ENCODE assay signal across 1 fruit fly cellular context in genomic region chr3L:21196563-21196962, dm6.
TF ChIP-seq lines count a peak whose summit lies in the region.

Targ3 (plus strand) TSS chr3L:21196831.
park (minus strand) TSS chr3L:21196853.

TF ChIP-seq in whole organism, embryonic, 481 proteins besides CTCF, POLR2A, EP300 and RAD21 (continued from another document):
- TF ChIP-seq slp2 (GFP tag; optimal IDR thresholded peaks at IDR 0.05; lab: Kevin White, UChicago) (no peak), Gsc (GFP tag; IDR thresholded peaks at IDR 0.05; lab: Robert Waterston, UW) (no peak), CG9932 (GFP tag; IDR thresholded peaks at IDR 0.05; lab: Robert Waterston, UW) (peak; percentile 29; the same call in 1 of the 2 replicates), Tbp (GFP tag; optimal IDR thresholded peaks at IDR 0.05; lab: Kevin White, UChicago) (no peak), D (optimal IDR thresholded peaks at IDR 0.05; lab: Kevin White, UChicago) (no peak), D (GFP tag; optimal IDR thresholded peaks at IDR 0.05; lab: Kevin White, UChicago) (no peak), H15 (GFP tag; IDR thresholded peaks at IDR 0.05; lab: Robert Waterston, UW) (no peak), Dad (GFP tag; optimal IDR thresholded peaks at IDR 0.05; lab: Kevin White, UChicago) (peak; percentile 1), CG9817 (tag; optimal IDR thresholded peaks at IDR 0.05; lab: Kevin White, UChicago) (no peak), CG4820 (GFP tag; optimal IDR thresholded peaks at IDR 0.05; lab: Kevin White, UChicago) (no peak), CG7556 (GFP tag; optimal IDR thresholded peaks at IDR 0.05; lab: Kevin White, UChicago) (no peak), sr (GFP tag; IDR thresholded peaks at IDR 0.05; lab: Robert Waterston, UW) (no peak), CG10267 (tag; optimal IDR thresholded peaks at IDR 0.05; lab: Kevin White, UChicago) (peak; percentile 31), E2f2 (GFP tag; IDR thresholded peaks at IDR 0.05; lab: Robert Waterston, UW) (peak; percentile 90), ci (GFP tag; IDR thresholded peaks at IDR 0.05; lab: Robert Waterston, UW) (peak; percentile 64; the same call in 1 of the 3 replicates), dpn (GFP tag; optimal IDR thresholded peaks at IDR 0.05; lab: Kevin White, UChicago) (peak; percentile 33 to 50), CG1233 (GFP tag; optimal IDR thresholded peaks at IDR 0.05; lab: Kevin White, UChicago) (no peak), MTF-1 (GFP tag; optimal IDR thresholded peaks at IDR 0.05; lab: Kevin White, UChicago; ENCODE audit: borderline replicate concordance) (no peak), Mad (GFP tag; optimal IDR thresholded peaks at IDR 0.05; lab: Kevin White, UChicago) (peak; percentile 47), B-H2 (GFP tag; optimal IDR thresholded peaks at IDR 0.05; lab: Kevin White, UChicago) (peak; percentile 8), Nf-YA (GFP tag; IDR thresholded peaks at IDR 0.05; lab: Robert Waterston, UW) (no peak), chn (GFP tag; optimal IDR thresholded peaks at IDR 0.05; lab: Kevin White, UChicago) (no peak), CG12769 (tag; optimal IDR thresholded peaks at IDR 0.05; lab: Kevin White, UChicago) (peak; percentile 57), insv (GFP tag; optimal IDR thresholded peaks at IDR 0.05; lab: Kevin White, UChicago) (no peak), CG8281 (tag; optimal IDR thresholded peaks at IDR 0.05; lab: Kevin White, UChicago) (no peak), CG17912 (GFP tag; optimal IDR thresholded peaks at IDR 0.05; lab: Kevin White, UChicago) (no peak), CG1792 (GFP tag; optimal IDR thresholded peaks at IDR 0.05; lab: Kevin White, UChicago) (no peak), pnt (GFP tag; optimal IDR thresholded peaks at IDR 0.05; lab: Kevin White, UChicago) (no peak), C15 (GFP tag; IDR thresholded peaks at IDR 0.05; lab: Robert Waterston, UW) (no peak), CG3407 (GFP tag; optimal IDR thresholded peaks at IDR 0.05; lab: Kevin White, UChicago) (no peak), exex (tag; optimal IDR thresholded peaks at IDR 0.05; lab: Kevin White, UChicago) (no peak), hkb (optimal IDR thresholded peaks at IDR 0.05; lab: Kevin White, UChicago) (peak; percentile 37), hkb (GFP tag; IDR thresholded peaks at IDR 0.05; lab: Robert Waterston, UW) (no peak), Xrp1 (GFP tag; IDR thresholded peaks at IDR 0.05; lab: Robert Waterston, UW) (no peak), sima (GFP tag; optimal IDR thresholded peaks at IDR 0.05; lab: Kevin White, UChicago) (no peak), CG14050 (GFP tag; IDR thresholded peaks at IDR 0.05; lab: Robert Waterston, UW) (no peak), abd-A (tag; optimal IDR thresholded peaks at IDR 0.05; lab: Kevin White, UChicago) (peak; percentile 4), pb (GFP tag; optimal IDR thresholded peaks at IDR 0.05; lab: Kevin White, UChicago) (no peak), CG18476 (GFP tag; optimal IDR thresholded peaks at IDR 0.05; lab: Kevin White, UChicago) (no peak), Sin3A (optimal IDR thresholded peaks at IDR 0.05; lab: Kevin White, UChicago) (peak; percentile 42), grn (GFP tag; optimal IDR thresholded peaks at IDR 0.05; lab: Kevin White, UChicago) (peak; percentile 31), hb (GFP tag; IDR thresholded peaks at IDR 0.05; lab: Robert Waterston, UW; ENCODE audit: partially characterized antibody) (no peak), CG7928 (GFP tag; optimal IDR thresholded peaks at IDR 0.05; lab: Kevin White, UChicago) (no peak), Meics (GFP tag; optimal IDR thresholded peaks at IDR 0.05; lab: Kevin White, UChicago) (peak; percentile 7), shn (GFP tag; optimal IDR thresholded peaks at IDR 0.05; lab: Kevin White, UChicago) (peak; percentile 39), Sox102F (GFP tag; optimal IDR thresholded peaks at IDR 0.05; lab: Kevin White, UChicago) (no peak), Abd-B (GFP tag; optimal IDR thresholded peaks at IDR 0.05; lab: Kevin White, UChicago) (no peak), hbn (GFP tag; IDR thresholded peaks at IDR 0.05; lab: Robert Waterston, UW; ENCODE audit: partially characterized antibody) (no peak), zen (tag; optimal IDR thresholded peaks at IDR 0.05; lab: Kevin White, UChicago) (no peak), CG16779 (GFP tag; IDR thresholded peaks at IDR 0.05; lab: Robert Waterston, UW) (no peak), yki (optimal IDR thresholded peaks at IDR 0.05; lab: Kevin White, UChicago) (no peak), Myb (GFP tag; optimal IDR thresholded peaks at IDR 0.05; lab: Kevin White, UChicago) (peak; percentile 49), lola (GFP tag; optimal IDR thresholded peaks at IDR 0.05; lab: Kevin White, UChicago) (no peak), unpg (GFP tag; optimal IDR thresholded peaks at IDR 0.05; lab: Kevin White, UChicago) (peak; percentile 9), CG11085 (GFP tag; IDR thresholded peaks at IDR 0.05; lab: Robert Waterston, UW) (no peak), ham (GFP tag; IDR thresholded peaks at IDR 0.05; lab: Robert Waterston, UW) (no peak), CG31224 (GFP tag; IDR thresholded peaks at IDR 0.05; lab: Robert Waterston, UW) (no peak), CG1647 (GFP tag; optimal IDR thresholded peaks at IDR 0.05; lab: Kevin White, UChicago) (no peak), sc (optimal IDR thresholded peaks at IDR 0.05; lab: Kevin White, UChicago) (no peak), sc (GFP tag; optimal IDR thresholded peaks at IDR 0.05; lab: Kevin White, UChicago) (no peak), CG15073 (GFP tag; optimal IDR thresholded peaks at IDR 0.05; lab: Kevin White, UChicago) (no peak), CG13894 (tag; optimal IDR thresholded peaks at IDR 0.05; lab: Kevin White, UChicago) (no peak), ind (GFP tag; optimal IDR thresholded peaks at IDR 0.05; lab: Kevin White, UChicago) (no peak), CG4328 (GFP tag; optimal IDR thresholded peaks at IDR 0.05; lab: Kevin White, UChicago) (no peak), CG11247 (GFP tag; IDR thresholded peaks at IDR 0.05; lab: Robert Waterston, UW) (no peak), CG8944 (GFP tag; optimal IDR thresholded peaks at IDR 0.05; lab: Kevin White, UChicago) (no peak), CG2875 (GFP tag; optimal IDR thresholded peaks at IDR 0.05; lab: Kevin White, UChicago) (no peak), Hand (GFP tag; optimal IDR thresholded peaks at IDR 0.05; lab: Kevin White, UChicago) (no peak), ranshi (GFP tag; IDR thresholded peaks at IDR 0.05; lab: Robert Waterston, UW) (no peak), CG7987 (GFP tag; optimal IDR thresholded peaks at IDR 0.05; lab: Kevin White, UChicago) (peak; percentile 47), H2.0 (GFP tag; IDR thresholded peaks at IDR 0.05; lab: Robert Waterston, UW) (0 out of 2 replicates have a peak, but pooled peaks have one; percentile 24), Dbx (GFP tag; IDR thresholded peaks at IDR 0.05; lab: Robert Waterston, UW) (0 out of 3 replicates have a peak, but pooled peaks have one; percentile 40), usp (GFP tag; optimal IDR thresholded peaks at IDR 0.05; lab: Kevin White, UChicago) (no peak), Dip3 (GFP tag; optimal IDR thresholded peaks at IDR 0.05; lab: Kevin White, UChicago) (no peak), Kr (GFP tag; optimal IDR thresholded peaks at IDR 0.05; lab: Kevin White, UChicago) (no peak), Dfd (GFP tag; optimal IDR thresholded peaks at IDR 0.05; lab: Kevin White, UChicago) (no peak), Hr51 (GFP tag; optimal IDR thresholded peaks at IDR 0.05; lab: Kevin White, UChicago) (peak in 1 of 2 experiments; percentile 48), sqz (GFP tag; optimal IDR thresholded peaks at IDR 0.05; lab: Kevin White, UChicago) (no peak), CG1832 (GFP tag; optimal IDR thresholded peaks at IDR 0.05; lab: Kevin White, UChicago) (no peak), TFAM (GFP tag; optimal IDR thresholded peaks at IDR 0.05; lab: Kevin White, UChicago) (no peak), Sox100B (GFP tag; optimal IDR thresholded peaks at IDR 0.05; lab: Kevin White, UChicago) (no peak), Ravus (GFP tag; IDR thresholded peaks at IDR 0.05; lab: Robert Waterston, UW) (no peak), dmrt11E (tag; optimal IDR thresholded peaks at IDR 0.05; lab: Kevin White, UChicago) (no peak), CG13424 (tag; optimal IDR thresholded peaks at IDR 0.05; lab: Kevin White, UChicago) (no peak), aop (GFP tag; IDR thresholded peaks at IDR 0.05; lab: Robert Waterston, UW) (no peak), CG11696 (GFP tag; IDR thresholded peaks at IDR 0.05; lab: Robert Waterston, UW) (no peak), disco-r (GFP tag; optimal IDR thresholded peaks at IDR 0.05; lab: Kevin White, UChicago) (no peak), CG11093 (GFP tag; IDR thresholded peaks at IDR 0.05; lab: Robert Waterston, UW) (no peak), CG13296 (GFP tag; optimal IDR thresholded peaks at IDR 0.05; lab: Kevin White, UChicago) (peak; percentile 1), Ets65A (GFP tag; lab: Kevin White, UChicago) (no peak), Hr3 (GFP tag; optimal IDR thresholded peaks at IDR 0.05; lab: Kevin White, UChicago) (peak; percentile 1), CG31441 (GFP tag; IDR thresholded peaks at IDR 0.05; lab: Robert Waterston, UW) (no peak), zfh1 (GFP tag; IDR thresholded peaks at IDR 0.05; lab: Robert Waterston, UW) (no peak), zf30C (GFP tag; optimal IDR thresholded peaks at IDR 0.05; lab: Kevin White, UChicago) (peak; percentile 90), CkIIα-i1 (GFP tag; IDR thresholded peaks at IDR 0.05; lab: Robert Waterston, UW) (no peak), cato (GFP tag; optimal IDR thresholded peaks at IDR 0.05; lab: Kevin White, UChicago; ENCODE audit: borderline replicate concordance) (no peak), CG6175 (GFP tag; IDR thresholded peaks at IDR 0.05; lab: Robert Waterston, UW) (no peak), CG14710 (tag; optimal IDR thresholded peaks at IDR 0.05; lab: Kevin White, UChicago) (peak; percentile 15), Xbp1 (GFP tag; optimal IDR thresholded peaks at IDR 0.05; lab: Kevin White, UChicago) (peak; percentile 60), Bdp1 (GFP tag; optimal IDR thresholded peaks at IDR 0.05; lab: Kevin White, UChicago) (peak; percentile 2), CG7745 (tag; optimal IDR thresholded peaks at IDR 0.05; lab: Kevin White, UChicago) (no peak), MBD-R2 (GFP tag; IDR thresholded peaks at IDR 0.05; lab: Robert Waterston, UW) (peak; percentile 97), CG8089 (GFP tag; optimal IDR thresholded peaks at IDR 0.05; lab: Kevin White, UChicago) (no peak), Mrtf (GFP tag; IDR thresholded peaks at IDR 0.05; lab: Robert Waterston, UW) (no peak), odd (GFP tag; optimal IDR thresholded peaks at IDR 0.05; lab: Kevin White, UChicago) (no peak), Vsx1 (GFP tag; optimal IDR thresholded peaks at IDR 0.05; lab: Kevin White, UChicago) (no peak), PHDP (tag; optimal IDR thresholded peaks at IDR 0.05; lab: Kevin White, UChicago) (peak; percentile 35), CG16813 (GFP tag; IDR thresholded peaks at IDR 0.05; lab: Robert Waterston, UW; ENCODE audit: partially characterized antibody) (no peak), ATbp (GFP tag; optimal IDR thresholded peaks at IDR 0.05; lab: Kevin White, UChicago) (no peak), Atf-2 (GFP tag; optimal IDR thresholded peaks at IDR 0.05; lab: Kevin White, UChicago) (no peak), sens (GFP tag; lab: Kevin White, UChicago) (peak; percentile 79), Deaf1 (tag; optimal IDR thresholded peaks at IDR 0.05; lab: Kevin White, UChicago) (no peak), nerfin-1 (tag; optimal IDR thresholded peaks at IDR 0.05; lab: Kevin White, UChicago) (no peak), CG9215 (GFP tag; IDR thresholded peaks at IDR 0.05; lab: Robert Waterston, UW) (no peak), grau (tag; optimal IDR thresholded peaks at IDR 0.05; lab: Kevin White, UChicago) (peak; percentile 20), Pdp1 (GFP tag; optimal IDR thresholded peaks at IDR 0.05; lab: Kevin White, UChicago) (peak in 1 of 2 experiments; percentile 4), Fer3 (tag; optimal IDR thresholded peaks at IDR 0.05; lab: Kevin White, UChicago) (no peak), mld (GFP tag; IDR thresholded peaks at IDR 0.05; lab: Robert Waterston, UW; ENCODE audit: partially characterized antibody) (no peak), Lpt (GFP tag; optimal IDR thresholded peaks at IDR 0.05; lab: Kevin White, UChicago) (no peak), luna (GFP tag; optimal IDR thresholded peaks at IDR 0.05; lab: Kevin White, UChicago) (no peak), CG14441 (GFP tag; IDR thresholded peaks at IDR 0.05; lab: Robert Waterston, UW) (no peak), mirr (GFP tag; optimal IDR thresholded peaks at IDR 0.05; lab: Kevin White, UChicago) (peak; percentile 40), Oli (tag; optimal IDR thresholded peaks at IDR 0.05; lab: Kevin White, UChicago) (no peak), Dp (GFP tag; optimal IDR thresholded peaks at IDR 0.05; lab: Kevin White, UChicago) (peak; percentile 84), kah (GFP tag; optimal IDR thresholded peaks at IDR 0.05; lab: Kevin White, UChicago) (no peak), CG9876 (GFP tag; optimal IDR thresholded peaks at IDR 0.05; lab: Kevin White, UChicago) (no peak), Trl (optimal IDR thresholded peaks at IDR 0.05; lab: Kevin White, UChicago) (no peak), Trl (GFP tag; optimal IDR thresholded peaks at IDR 0.05; lab: Kevin White, UChicago) (no peak), CG5245 (GFP tag; optimal IDR thresholded peaks at IDR 0.05; lab: Kevin White, UChicago) (no peak)
